Worm (Caenorhabditis elegans) whole organism, L1 larva: ENCODE data around the gene F47D12.7.

Source experiments
- C16A3.4 ChIP-seq: fragments of 150-350 bp; optimal IDR thresholded peaks from 2 replicates; lab custom pipeline; 2014; ENCODE audit warnings: missing biosample characterization, missing genetic modification characterization
- C34B4.2 ChIP-seq: sonication (generic microtip); optimal IDR thresholded peaks from 2 replicates; lab custom pipeline; 2017; ENCODE audit warnings: mild to moderate bottlenecking, missing genetic modification characterization, missing compliant biosample characterization
- ama-1 ChIP-seq: fragments of 150-350 bp; optimal IDR thresholded peaks from 2 replicates; lab custom pipeline; 2014
- ceh-88 ChIP-seq: fragments of 200-800 bp; sonication (Bioruptor generic); IDR thresholded peaks from 2 replicates; pipeline ENCODE4 v1.3.6; 2022; ENCODE audit warnings: missing genetic modification characterization, missing compliant biosample characterization
- ces-1 ChIP-seq: fragments of 150-350 bp; optimal IDR thresholded peaks from 2 replicates; lab custom pipeline; 2014; ENCODE audit warnings: missing biosample characterization, missing genetic modification reagents, missing genetic modification characterization
- dpl-1 ChIP-seq, 3 experiments: fragments of 150-350 bp in 2 of 3; sonication (generic microtip) in 1 of 3; optimal IDR thresholded peaks; 2 replicates each; lab custom pipeline; 2014 to 2017; ENCODE audit warnings: missing biosample characterization in 3 of 3, missing genetic modification characterization in 3 of 3, missing genetic modification reagents in 3 of 3
- dsc-1 ChIP-seq: sonication (generic microtip); optimal IDR thresholded peaks from 2 replicates; lab custom pipeline; 2016; ENCODE audit warnings: mild to moderate bottlenecking, missing genetic modification characterization, missing compliant biosample characterization
- efl-1 ChIP-seq, 4 experiments: fragments of 150-350 bp; optimal IDR thresholded peaks in 3 of 4; peaks in 1 of 4; 1 replicate in 1 of 4; 2 replicates in 3 of 4; lab custom pipeline; 2014; ENCODE audit warnings: missing biosample characterization in 2 of 4, missing genetic modification characterization in 2 of 4, missing genetic modification reagents in 2 of 4
- fkh-10 ChIP-seq: sonication (generic microtip); optimal IDR thresholded peaks from 2 replicates; lab custom pipeline; 2017; ENCODE audit warnings: missing biosample characterization, missing genetic modification reagents, missing genetic modification characterization
- fkh-4 ChIP-seq: sonication (generic microtip); optimal IDR thresholded peaks from 2 replicates; lab custom pipeline; 2016; ENCODE audit warnings: missing compliant biosample characterization, missing genetic modification characterization, borderline replicate concordance
- fkh-8 ChIP-seq: sonication (generic microtip); optimal IDR thresholded peaks from 2 replicates; lab custom pipeline; 2016; ENCODE audit warnings: mild to moderate bottlenecking, missing genetic modification characterization, missing compliant biosample characterization
- grh-1 ChIP-seq: fragments of 200-800 bp; sonication (Bioruptor generic); IDR thresholded peaks from 2 replicates; pipeline ENCODE4 v1.3.6; 2022; ENCODE audit warnings: missing genetic modification reagents, missing genetic modification characterization, missing compliant biosample characterization
- irx-1 ChIP-seq: sonication (generic microtip); optimal IDR thresholded peaks from 2 replicates; lab custom pipeline; 2016; ENCODE audit warnings: missing genetic modification characterization, missing compliant biosample characterization
- jun-1 ChIP-seq: fragments of 150-350 bp; optimal IDR thresholded peaks from 2 replicates; lab custom pipeline; 2014; ENCODE audit warnings: missing biosample characterization, missing genetic modification reagents, missing genetic modification characterization
- lin-15B ChIP-seq: fragments of 150-350 bp; sonication (generic microtip); optimal IDR thresholded peaks from 3 replicates; lab custom pipeline; 2014; ENCODE audit warnings: missing biosample characterization, missing genetic modification characterization
- lin-35 ChIP-seq, 2 experiments: fragments of 150-350 bp; optimal IDR thresholded peaks; 2 replicates each; lab custom pipeline; 2014; ENCODE audit warnings: missing biosample characterization in 2 of 2, missing genetic modification characterization in 2 of 2, missing genetic modification reagents in 2 of 2
- lsy-2 ChIP-seq, 2 experiments: fragments of 150-350 bp; optimal IDR thresholded peaks; 2 replicates each; lab custom pipeline; 2014; ENCODE audit warnings: missing biosample characterization in 2 of 2, missing genetic modification characterization in 2 of 2
- mab-9 ChIP-seq: fragments of 200-800 bp; sonication (Bioruptor generic); IDR thresholded peaks from 2 replicates; pipeline ENCODE4 v1.3.6; 2022; ENCODE audit warnings: missing genetic modification reagents, missing genetic modification characterization, missing compliant biosample characterization
- nhr-20 ChIP-seq: sonication (generic microtip); optimal IDR thresholded peaks from 2 replicates; lab custom pipeline; 2016; ENCODE audit warnings: mild to moderate bottlenecking, missing genetic modification characterization, missing compliant biosample characterization
- nhr-237 ChIP-seq: fragments of 150-350 bp; optimal IDR thresholded peaks from 2 replicates; lab custom pipeline; 2014; ENCODE audit warnings: missing biosample characterization, missing genetic modification characterization
- nhr-47 ChIP-seq: sonication (generic microtip); optimal IDR thresholded peaks from 2 replicates; lab custom pipeline; 2016; ENCODE audit warnings: mild to moderate bottlenecking, missing genetic modification characterization, moderate library complexity, missing compliant biosample characterization
- nhr-71 ChIP-seq: sonication (generic microtip); optimal IDR thresholded peaks from 2 replicates; lab custom pipeline; 2016; ENCODE audit warnings: mild to moderate bottlenecking, missing genetic modification characterization, moderate library complexity, missing compliant biosample characterization
- nhr-84 ChIP-seq: sonication (generic microtip); optimal IDR thresholded peaks from 2 replicates; lab custom pipeline; 2017; ENCODE audit warnings: missing biosample characterization, missing genetic modification characterization
- snu-23 ChIP-seq: sonication (generic microtip); optimal IDR thresholded peaks from 2 replicates; lab custom pipeline; 2016; ENCODE audit warnings: missing genetic modification characterization, missing compliant biosample characterization
- sptf-1 ChIP-seq: fragments of 150-350 bp; optimal IDR thresholded peaks from 2 replicates; lab custom pipeline; 2014; ENCODE audit warnings: missing biosample characterization, missing genetic modification characterization
- sup-37 ChIP-seq: fragments of 200-800 bp; sonication (Bioruptor generic); optimal IDR thresholded peaks from 2 replicates; lab custom pipeline; 2018; ENCODE audit warnings: mild to moderate bottlenecking, missing genetic modification characterization, missing compliant biosample characterization
- swsn-7 ChIP-seq: sonication (generic microtip); optimal IDR thresholded peaks from 2 replicates; lab custom pipeline; 2016; ENCODE audit warnings: missing genetic modification characterization, missing compliant biosample characterization
- tbx-2 ChIP-seq: sonication (generic microtip); optimal IDR thresholded peaks from 2 replicates; lab custom pipeline; 2016; ENCODE audit warnings: missing genetic modification characterization, missing compliant biosample characterization
- unc-130 ChIP-seq: fragments of 150-350 bp; optimal IDR thresholded peaks from 2 replicates; lab custom pipeline; 2017; ENCODE audit warnings: missing biosample characterization, missing genetic modification characterization, inconsistent platforms
- unc-30 ChIP-seq: sonication (generic microtip); optimal IDR thresholded peaks from 2 replicates; lab custom pipeline; 2017; ENCODE audit warnings: missing biosample characterization, missing genetic modification characterization
- unc-62 ChIP-seq: fragments of 150-350 bp; optimal IDR thresholded peaks from 2 replicates; lab custom pipeline; 2014; ENCODE audit warnings: missing biosample characterization, missing genetic modification reagents, missing genetic modification characterization
- unc-86 ChIP-seq: sonication (generic microtip); optimal IDR thresholded peaks from 2 replicates; lab custom pipeline; 2016; ENCODE audit warnings: missing genetic modification characterization, missing compliant biosample characterization
- unc-98 ChIP-seq: fragments of 200-800 bp; sonication (Bioruptor generic); IDR thresholded peaks from 2 replicates; pipeline ENCODE4 v1.3.6; 2022; ENCODE audit warnings: missing genetic modification characterization, missing compliant biosample characterization
- xbp-1 ChIP-seq: sonication (generic microtip); optimal IDR thresholded peaks from 2 replicates; lab custom pipeline; 2016; ENCODE audit warnings: missing genetic modification characterization, missing compliant biosample characterization
- zip-4 ChIP-seq: fragments of 200-800 bp; sonication (Bioruptor generic); optimal IDR thresholded peaks from 2 replicates; lab custom pipeline; 2018; ENCODE audit warnings: mild to moderate bottlenecking, missing genetic modification characterization, moderate library complexity, missing compliant biosample characterization
- ztf-4 ChIP-seq: fragments of 150-350 bp; optimal IDR thresholded peaks from 2 replicates; lab custom pipeline; 2014; ENCODE audit warnings: missing biosample characterization, missing genetic modification characterization

The F47D12.7 gene

DNA sequence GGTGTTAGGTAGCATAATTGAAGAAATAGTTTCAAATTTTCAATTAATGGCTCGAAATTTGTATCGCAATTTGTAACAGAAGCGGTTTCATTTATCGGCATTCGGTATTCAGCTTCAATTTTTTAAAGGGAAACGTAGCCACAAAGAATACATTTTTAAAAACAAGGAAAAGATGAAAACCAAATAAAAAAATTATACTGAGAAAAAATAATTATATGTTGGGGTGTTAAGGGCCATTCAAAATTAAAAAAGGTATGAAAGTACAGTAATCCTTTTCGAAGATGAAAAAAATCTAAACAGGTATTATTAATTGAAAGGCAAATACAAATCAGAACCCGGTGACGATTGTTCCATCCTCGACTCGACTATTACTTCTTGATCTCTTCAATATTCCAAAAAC, 37.6 kb downstream of the F47D12.7 start, which contains the start of gene srg-1:
Gene srg-1, minus strand, starts transcription at position 101 of the 400 bp plus-strand sequence.
- no peak for TF ChIP-seq ceh-88

ce11 chrIII:6256675-6257074, 39.1 kb downstream of the F47D12.7 start, which contains the start of gene srg-9:
TSS of gene srg-9 (minus strand) at chrIII:6256775.
- TF ChIP-seq fkh-4 (tag; lab: Kevin White, UChicago) (no peak), nhr-47 (no peak)

ce11 chrIII:6254737-6255136, 41.1 kb downstream of the F47D12.7 start, which contains the start of gene srg-8:
TSS of gene srg-8 (minus strand) at chrIII:6254837.
- TF ChIP-seq ama-1 (lab: Kevin White, UChicago) (no peak), unc-30 (no peak), nhr-84 (tag; lab: Kevin White, UChicago) (no peak), jun-1 (tag; lab: Kevin White, UChicago) (no peak), C34B4.2 (tag; lab: Kevin White, UChicago) (no peak), mab-9 (GFP tag; lab: Robert Waterston, UW) (no peak), unc-98 (no peak), grh-1 (GFP tag; lab: Robert Waterston, UW) (no peak), efl-1 (optimal IDR thresholded peaks at IDR 0.05; lab: Kevin White, UChicago) (no peak), efl-1 (GFP tag; optimal IDR thresholded peaks at IDR 0.05 in 1 of 2; lab: Kevin White, UChicago) (no peak), nhr-20 (tag; lab: Kevin White, UChicago) (no peak), C16A3.4 (tag; lab: Kevin White, UChicago) (no peak), snu-23 (GFP tag; lab: Kevin White, UChicago) (no peak), lin-15B (tag; lab: Kevin White, UChicago) (no peak), nhr-47 (no peak)

DNA sequence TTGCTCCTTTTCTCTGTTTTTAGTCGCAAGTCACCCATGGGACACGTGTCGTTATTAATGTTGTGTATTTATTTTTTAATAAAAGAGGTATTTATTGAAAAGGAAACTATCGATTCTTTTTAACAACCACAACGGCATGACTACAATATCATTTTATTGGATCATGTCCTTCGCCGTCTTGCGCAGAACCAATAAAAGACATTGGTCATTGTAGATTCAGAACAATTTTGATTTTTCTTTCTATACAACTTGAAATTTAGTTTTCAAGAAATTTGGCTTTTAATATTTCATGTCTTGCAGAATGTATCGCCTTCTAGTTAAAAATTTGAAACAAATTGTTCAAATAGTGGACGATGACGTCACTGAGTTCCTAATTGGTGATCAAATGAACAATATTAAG, 44.3 kb downstream of the F47D12.7 start, which contains the start of gene amdh-1:
Gene amdh-1, plus strand, starts transcription at position 301 of the 400 bp plus-strand sequence.
- TF ChIP-seq dsc-1 (tag; lab: Kevin White, UChicago) (no peak), nhr-47 (no peak), sptf-1 (tag; lab: Kevin White, UChicago) (no peak), ztf-4 (no peak), nhr-71 (no peak), ama-1 (lab: Kevin White, UChicago) (no peak), unc-130 (tag; lab: Kevin White, UChicago) (no peak), C34B4.2 (tag; lab: Kevin White, UChicago) (no peak), irx-1 (tag; lab: Kevin White, UChicago) (no peak)

ce11 chrIII:6248064-6248687, 47.6 kb downstream of the F47D12.7 start, which contains the start of the genes gen-1 and stt-3:
TSS of gene gen-1 (minus strand) at chrIII:6248158.
TSS of gene stt-3 (plus strand) at chrIII:6248637.
- peak; percentile 46 to 50 for TF ChIP-seq efl-1 (optimal IDR thresholded peaks at IDR 0.05; lab: Kevin White, UChicago)
- peak; percentile 21 to 90 for TF ChIP-seq efl-1 (GFP tag; optimal IDR thresholded peaks at IDR 0.05 in 1 of 2; lab: Kevin White, UChicago)
- peak in 1 of 2 experiments; percentile 48 for TF ChIP-seq lsy-2 (tag; optimal IDR thresholded peaks at IDR 0.05; lab: Kevin White, UChicago)
- TF ChIP-seq dpl-1 (GFP tag; optimal IDR thresholded peaks at IDR 0.05; lab: Kevin White, UChicago) = peak in 2 of 3 experiments; percentile 42 to 56
- TF ChIP-seq swsn-7 (tag; lab: Kevin White, UChicago) = no peak
- TF ChIP-seq lin-35 (GFP tag; optimal IDR thresholded peaks at IDR 0.05; lab: Kevin White, UChicago) = peak; percentile 2 to 65
- TF ChIP-seq xbp-1 (tag; lab: Kevin White, UChicago) = peak; percentile 2
- TF ChIP-seq lin-15B (tag; lab: Kevin White, UChicago) = peak; percentile 1
- no peak for TF ChIP-seq unc-86 (tag; lab: Kevin White, UChicago)
- TF ChIP-seq, all 84 proteins: peak for 6

DNA sequence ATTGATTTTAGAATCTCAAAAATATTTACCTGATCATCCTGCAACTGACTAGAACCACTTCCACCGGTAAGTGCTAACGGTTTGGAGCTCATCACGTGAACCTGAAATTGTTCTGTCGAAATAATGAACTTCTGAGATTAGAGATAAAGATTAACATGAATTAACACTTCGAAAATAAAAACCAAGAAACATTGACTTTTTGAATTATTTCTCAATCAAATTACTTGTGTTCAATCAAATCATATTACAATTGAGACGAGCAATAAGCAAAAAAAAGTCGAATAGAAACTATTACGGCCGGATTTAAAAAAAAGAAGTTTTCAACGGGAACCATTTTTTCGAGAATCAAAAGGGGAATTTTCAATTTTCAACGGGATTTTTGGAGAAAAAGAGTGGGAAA, 50.1 kb downstream of the F47D12.7 start, which contains the start of gene bcas-2:
Gene bcas-2, minus strand, starts transcription at position 101 of the 400 bp plus-strand sequence.
- TF ChIP-seq nhr-84 (tag; lab: Kevin White, UChicago) (no peak), ces-1 (GFP tag; lab: Kevin White, UChicago) (no peak), C16A3.4 (tag; lab: Kevin White, UChicago) (no peak), zip-4 (GFP tag; lab: Kevin White, UChicago) (no peak), nhr-237 (tag; lab: Kevin White, UChicago) (no peak), fkh-8 (tag; lab: Kevin White, UChicago) (no peak), tbx-2 (tag; lab: Kevin White, UChicago) (no peak), unc-62 (no peak), fkh-10 (GFP tag; lab: Kevin White, UChicago) (no peak), jun-1 (tag; lab: Kevin White, UChicago) (no peak), sup-37 (GFP tag; lab: Kevin White, UChicago) (no peak), ztf-4 (no peak)
